Worm (Caenorhabditis elegans) whole organism, late embryonic: ENCODE results near the gene F22D3.4.

Experiments used
- ama-1 ChIP-seq: fragments of 150-350 bp; optimal IDR thresholded peaks from 2 replicates; lab custom pipeline; 2014
- ceh-22 ChIP-seq: sonication (generic microtip); optimal IDR thresholded peaks from 2 replicates; lab custom pipeline; 2017; ENCODE audit warnings: missing biosample characterization, missing genetic modification characterization
- ceh-31 ChIP-seq: sonication (generic microtip); optimal IDR thresholded peaks from 2 replicates; lab custom pipeline; 2016; ENCODE audit warnings: missing genetic modification characterization, missing compliant biosample characterization
- ceh-9 ChIP-seq: sonication (generic microtip); optimal IDR thresholded peaks from 2 replicates; lab custom pipeline; 2016; ENCODE audit warnings: mild to moderate bottlenecking, missing genetic modification characterization, inconsistent platforms, missing compliant biosample characterization
- dve-1 ChIP-seq: sonication (generic microtip); optimal IDR thresholded peaks from 2 replicates; lab custom pipeline; 2017; ENCODE audit warnings: antibody characterized with exemption, mild to moderate bottlenecking, missing genetic modification characterization, missing compliant biosample characterization
- ets-4 ChIP-seq: sonication (generic microtip); optimal IDR thresholded peaks from 2 replicates; lab custom pipeline; 2016; ENCODE audit warnings: missing genetic modification characterization, missing compliant biosample characterization
- fax-1 ChIP-seq: sonication (generic microtip); optimal IDR thresholded peaks from 2 replicates; lab custom pipeline; 2016; ENCODE audit warnings: missing genotype, missing genetic modification characterization, missing compliant biosample characterization
- hlh-6 ChIP-seq: sonication (generic microtip); optimal IDR thresholded peaks from 2 replicates; lab custom pipeline; 2016; ENCODE audit warnings: missing genotype, missing genetic modification characterization, missing compliant biosample characterization
- mec-3 ChIP-seq: sonication (generic microtip); optimal IDR thresholded peaks from 2 replicates; lab custom pipeline; 2016; ENCODE audit warnings: borderline replicate concordance, missing genetic modification characterization, missing compliant biosample characterization
- nhr-11 ChIP-seq: fragments of 150-350 bp; optimal IDR thresholded peaks from 2 replicates; lab custom pipeline; 2014; ENCODE audit warnings: missing biosample characterization, missing genetic modification characterization
- odd-2 ChIP-seq: sonication (generic microtip); optimal IDR thresholded peaks from 2 replicates; lab custom pipeline; 2017; ENCODE audit warnings: antibody characterized with exemption, mild to moderate bottlenecking, missing genetic modification characterization, missing compliant biosample characterization
- pha-4 ChIP-seq: fragments of 150-350 bp; optimal IDR thresholded peaks from 2 replicates; lab custom pipeline; 2018; ENCODE audit warnings: missing biosample characterization, missing genetic modification reagents, missing genetic modification characterization
- tbx-2 ChIP-seq: sonication (generic microtip); optimal IDR thresholded peaks from 2 replicates; lab custom pipeline; 2016; ENCODE audit warnings: missing genetic modification characterization, missing compliant biosample characterization
- ztf-16 ChIP-seq: sonication (generic microtip); optimal IDR thresholded peaks from 2 replicates; lab custom pipeline; 2017; ENCODE audit warnings: missing genetic modification characterization, missing compliant biosample characterization

- TF ChIP-seq pha-4 (tag; lab: Kevin White, UChicago) (no peak), ztf-16 (no peak), ets-4 (tag; lab: Kevin White, UChicago) (no peak), odd-2 (tag; lab: Kevin White, UChicago) (no peak), dve-1 (tag; lab: Kevin White, UChicago) (no peak), fax-1 (tag; lab: Kevin White, UChicago) (no peak), hlh-6 (no peak), ceh-31 (no peak), ama-1 (lab: Kevin White, UChicago) (no peak), mec-3 (tag; lab: Kevin White, UChicago) (no peak), tbx-2 (tag; lab: Kevin White, UChicago) (no peak), ceh-9 (no peak), ceh-22 (no peak), nhr-11 (no peak)
These were observed 42.8 kb downstream of the F22D3.4 start for ce11 chrII:6884568-6884967.
